Fruit fly (Drosophila melanogaster) whole organism, wandering third instar larva: ENCODE data around the gene CG13813.

ENCODE experiments used
- Abd-B ChIP-seq: fragments of >200 bp; optimal IDR thresholded peaks from 2 replicates; lab custom pipeline; 2017; ENCODE audit warnings: missing biosample characterization, missing genetic modification characterization
- HLH106 ChIP-seq: fragments of 200-800 bp; optimal IDR thresholded peaks from 3 replicates; lab custom pipeline; 2019; ENCODE audit warnings: missing biosample characterization, mild to moderate bottlenecking, missing genetic modification characterization, moderate library complexity
- Hnf4 ChIP-seq: fragments of 200-800 bp; sonication (Bioruptor generic); optimal IDR thresholded peaks from 2 replicates; lab custom pipeline; 2016; ENCODE audit warnings: missing biosample characterization, mild to moderate bottlenecking, missing genetic modification characterization
- OdsH ChIP-seq: fragments of 200-800 bp; sonication (Bioruptor generic); optimal IDR thresholded peaks from 2 replicates; lab custom pipeline; 2016; ENCODE audit warnings: missing biosample characterization, mild to moderate bottlenecking, missing genetic modification characterization
- Sp1 ChIP-seq: fragments of 200-800 bp; sonication (Bioruptor generic); optimal IDR thresholded peaks from 3 replicates; lab custom pipeline; 2019; ENCODE audit warnings: missing biosample characterization, mild to moderate bottlenecking, missing genetic modification characterization, moderate library complexity
- fru ChIP-seq: fragments of 200-800 bp; sonication (Bioruptor generic); optimal IDR thresholded peaks from 3 replicates; lab custom pipeline; 2016; ENCODE audit warnings: missing biosample characterization, mild to moderate bottlenecking, missing genetic modification characterization
- h ChIP-seq: fragments of 200-800 bp; sonication (Bioruptor generic); optimal IDR thresholded peaks from 3 replicates; lab custom pipeline; 2016; ENCODE audit warnings: missing biosample characterization, mild to moderate bottlenecking, missing genetic modification characterization
- lola ChIP-seq: fragments of >200 bp; optimal IDR thresholded peaks from 2 replicates; lab custom pipeline; 2017; ENCODE audit warnings: missing biosample characterization, missing genetic modification characterization
- pan ChIP-seq: fragments of >200 bp; optimal IDR thresholded peaks from 2 replicates; lab custom pipeline; 2017
- psq ChIP-seq: fragments of 200-800 bp; sonication (Bioruptor generic); optimal IDR thresholded peaks from 3 replicates; lab custom pipeline; 2017; ENCODE audit warnings: missing biosample characterization, mild to moderate bottlenecking, missing genetic modification characterization, moderate library complexity
- sage ChIP-seq: fragments of 200-800 bp; sonication (Bioruptor generic); optimal IDR thresholded peaks from 2 replicates; lab custom pipeline; 2016; ENCODE audit warnings: missing biosample characterization, mild to moderate bottlenecking, missing genetic modification characterization
- tai ChIP-seq: sonication (Bioruptor generic); optimal IDR thresholded peaks from 2 replicates; lab custom pipeline; 2016; ENCODE audit warnings: missing biosample characterization, missing genetic modification characterization

DNA sequence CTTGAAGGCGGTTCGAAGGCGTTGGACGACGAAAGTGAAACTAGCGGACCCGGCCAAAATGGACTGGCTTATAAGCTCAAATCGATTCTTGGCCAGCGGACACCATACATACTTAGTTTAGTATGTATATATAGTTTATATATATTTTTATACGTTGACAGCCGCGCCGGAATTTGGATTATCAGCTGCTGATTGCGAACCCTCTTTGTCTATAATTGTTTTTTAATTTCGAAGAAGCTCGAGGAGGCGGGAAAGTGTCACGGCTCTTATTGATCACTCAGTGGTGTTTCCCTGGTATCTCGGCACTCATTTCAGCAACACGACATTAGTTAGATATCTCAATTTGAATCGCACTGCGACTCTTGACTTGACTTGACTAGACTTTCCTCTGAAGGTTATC lies 11.1 kb upstream of the CG13813 start, which contains the start of gene CG6933:
- TF ChIP-seq Sp1 (GFP tag; lab: Kevin White, UChicago) (no peak), h (GFP tag; lab: Kevin White, UChicago) (no peak), OdsH (no peak), pan (no peak), HLH106 (no peak), tai (no peak), Hnf4 (GFP tag; lab: Kevin White, UChicago) (no peak), psq (GFP tag; lab: Kevin White, UChicago) (no peak), lola (GFP tag; lab: Kevin White, UChicago) (no peak), fru (GFP tag; lab: Kevin White, UChicago) (no peak), sage (GFP tag; lab: Kevin White, UChicago) (no peak), Abd-B (GFP tag; lab: Kevin White, UChicago) (no peak)
